Worm (Caenorhabditis elegans) whole organism, late embryonic: Measurements from ENCODE around the gene F13A2.9.

ENCODE experiments used
- C08G9.2 ChIP-seq: sonication (generic microtip); optimal IDR thresholded peaks from 2 replicates; lab custom pipeline; 2016; ENCODE audit warnings: mild to moderate bottlenecking, missing genetic modification characterization, moderate library complexity, missing compliant biosample characterization
- K02D7.2 ChIP-seq: sonication (generic microtip); optimal IDR thresholded peaks from 2 replicates; lab custom pipeline; 2017; ENCODE audit warnings: mild to moderate bottlenecking, missing genetic modification characterization, missing compliant biosample characterization
- T23F11.4 ChIP-seq: fragments of 200-800 bp; sonication (Bioruptor generic); optimal IDR thresholded peaks from 2 replicates; lab custom pipeline; 2018; ENCODE audit warnings: mild to moderate bottlenecking, missing genetic modification characterization, missing compliant biosample characterization
- Y22D7AL.16 ChIP-seq: sonication (generic microtip); optimal IDR thresholded peaks from 2 replicates; lab custom pipeline; 2016; ENCODE audit warnings: missing genetic modification characterization, missing compliant biosample characterization
- ceh-14 ChIP-seq: sonication (generic microtip); optimal IDR thresholded peaks from 2 replicates; lab custom pipeline; 2016; ENCODE audit warnings: missing genotype, missing genetic modification characterization, missing compliant biosample characterization
- ceh-19 ChIP-seq: fragments of 200-800 bp; sonication (Bioruptor generic); optimal IDR thresholded peaks from 2 replicates; lab custom pipeline; 2018; ENCODE audit warnings: mild to moderate bottlenecking, missing genetic modification characterization, missing compliant biosample characterization
- ceh-22 ChIP-seq: sonication (generic microtip); optimal IDR thresholded peaks from 2 replicates; lab custom pipeline; 2017; ENCODE audit warnings: missing biosample characterization, missing genetic modification characterization
- ceh-24 ChIP-seq: sonication (generic microtip); optimal IDR thresholded peaks from 2 replicates; lab custom pipeline; 2016; ENCODE audit warnings: mild to moderate bottlenecking, missing genetic modification characterization, missing compliant biosample characterization
- ceh-30 ChIP-seq: fragments of 150-350 bp; optimal IDR thresholded peaks from 2 replicates; lab custom pipeline; 2014; ENCODE audit warnings: missing biosample characterization, missing genetic modification characterization
- ceh-31 ChIP-seq: sonication (generic microtip); optimal IDR thresholded peaks from 2 replicates; lab custom pipeline; 2016; ENCODE audit warnings: missing genetic modification characterization, missing compliant biosample characterization
- che-1 ChIP-seq: sonication (generic microtip); optimal IDR thresholded peaks from 2 replicates; lab custom pipeline; 2016; ENCODE audit warnings: mild to moderate bottlenecking, missing genetic modification characterization, missing compliant biosample characterization
- dmd-4 ChIP-seq: sonication (generic microtip); optimal IDR thresholded peaks from 2 replicates; lab custom pipeline; 2016; ENCODE audit warnings: borderline replicate concordance, missing genetic modification characterization, missing compliant biosample characterization
- dve-1 ChIP-seq: sonication (generic microtip); optimal IDR thresholded peaks from 2 replicates; lab custom pipeline; 2017; ENCODE audit warnings: antibody characterized with exemption, mild to moderate bottlenecking, missing genetic modification characterization, missing compliant biosample characterization
- elt-4 ChIP-seq: sonication (generic microtip); optimal IDR thresholded peaks from 2 replicates; lab custom pipeline; 2016; ENCODE audit warnings: missing genetic modification characterization, missing compliant biosample characterization
- ets-4 ChIP-seq: sonication (generic microtip); optimal IDR thresholded peaks from 2 replicates; lab custom pipeline; 2016; ENCODE audit warnings: missing genetic modification characterization, missing compliant biosample characterization
- fkh-10 ChIP-seq: fragments of 150-350 bp; optimal IDR thresholded peaks from 2 replicates; lab custom pipeline; 2014; ENCODE audit warnings: missing biosample characterization, missing genetic modification reagents, missing genetic modification characterization
- hlh-13 ChIP-seq: fragments of 200-800 bp; sonication (Bioruptor generic); optimal IDR thresholded peaks from 2 replicates; lab custom pipeline; 2018; ENCODE audit warnings: mild to moderate bottlenecking, missing genetic modification characterization, missing compliant biosample characterization
- hlh-15 ChIP-seq: sonication (generic microtip); optimal IDR thresholded peaks from 2 replicates; lab custom pipeline; 2016; ENCODE audit warnings: missing genetic modification characterization, missing compliant biosample characterization
- hlh-30 ChIP-seq: sonication (generic microtip); optimal IDR thresholded peaks from 2 replicates; lab custom pipeline; 2017; ENCODE audit warnings: antibody characterized with exemption, missing genetic modification characterization, missing compliant biosample characterization; ENCODE audit not compliant: insufficient read depth
- hlh-8 ChIP-seq: sonication (generic microtip); optimal IDR thresholded peaks from 2 replicates; lab custom pipeline; 2016; ENCODE audit warnings: missing genotype, missing genetic modification characterization, missing compliant biosample characterization
- lim-6 ChIP-seq: sonication (generic microtip); optimal IDR thresholded peaks from 2 replicates; lab custom pipeline; 2016; ENCODE audit warnings: missing genetic modification characterization, missing compliant biosample characterization
- nfya-1 ChIP-seq: sonication (generic microtip); optimal IDR thresholded peaks from 2 replicates; lab custom pipeline; 2017; ENCODE audit warnings: missing genetic modification characterization, mild to moderate bottlenecking, missing compliant biosample characterization, antibody characterized with exemption, moderate library complexity
- nhr-232 ChIP-seq: sonication (generic microtip); optimal IDR thresholded peaks from 2 replicates; lab custom pipeline; 2016; ENCODE audit warnings: missing genetic modification characterization, missing compliant biosample characterization
- npax-4 ChIP-seq: sonication (generic microtip); optimal IDR thresholded peaks from 2 replicates; lab custom pipeline; 2016; ENCODE audit warnings: missing genetic modification characterization, missing compliant biosample characterization
- odd-2 ChIP-seq: sonication (generic microtip); optimal IDR thresholded peaks from 2 replicates; lab custom pipeline; 2017; ENCODE audit warnings: antibody characterized with exemption, mild to moderate bottlenecking, missing genetic modification characterization, missing compliant biosample characterization
- pag-3 ChIP-seq: sonication (generic microtip); optimal IDR thresholded peaks from 2 replicates; lab custom pipeline; 2016; ENCODE audit warnings: missing compliant biosample characterization, missing genetic modification characterization, borderline replicate concordance
- pat-9 ChIP-seq: fragments of 200-800 bp; sonication (Bioruptor generic); optimal IDR thresholded peaks from 2 replicates; lab custom pipeline; 2018; ENCODE audit warnings: mild to moderate bottlenecking, missing genetic modification characterization, moderate library complexity, missing compliant biosample characterization
- pax-1 ChIP-seq: fragments of 150-350 bp; optimal IDR thresholded peaks from 2 replicates; lab custom pipeline; 2014; ENCODE audit warnings: missing biosample characterization, missing genetic modification characterization
- pha-2 ChIP-seq: sonication (generic microtip); optimal IDR thresholded peaks from 2 replicates; lab custom pipeline; 2017; ENCODE audit warnings: mild to moderate bottlenecking, missing genetic modification characterization, missing compliant biosample characterization
- pha-4 ChIP-seq: fragments of 150-350 bp; optimal IDR thresholded peaks from 2 replicates; lab custom pipeline; 2018; ENCODE audit warnings: missing biosample characterization, missing genetic modification reagents, missing genetic modification characterization
- pros-1 ChIP-seq: fragments of 150-350 bp; optimal IDR thresholded peaks from 2 replicates; lab custom pipeline; 2014; ENCODE audit warnings: missing biosample characterization, missing genetic modification reagents, missing genetic modification characterization
- ref-2 ChIP-seq: sonication (generic microtip); optimal IDR thresholded peaks from 2 replicates; lab custom pipeline; 2016; ENCODE audit warnings: missing genetic modification characterization, missing compliant biosample characterization
- sox-2 ChIP-seq: fragments of 200-800 bp; sonication (Bioruptor generic); IDR thresholded peaks from 2 replicates; pipeline ENCODE4 v1.3.6; 2022; ENCODE audit warnings: missing genetic modification reagents, missing genetic modification characterization, missing compliant biosample characterization
- sox-4 ChIP-seq: sonication (generic microtip); optimal IDR thresholded peaks from 2 replicates; lab custom pipeline; 2017; ENCODE audit warnings: mild to moderate bottlenecking, missing genetic modification characterization, inconsistent platforms, missing compliant biosample characterization
- tbx-2 ChIP-seq: sonication (generic microtip); optimal IDR thresholded peaks from 2 replicates; lab custom pipeline; 2016; ENCODE audit warnings: missing genetic modification characterization, missing compliant biosample characterization
- ttx-3 ChIP-seq: sonication (generic microtip); optimal IDR thresholded peaks from 2 replicates; lab custom pipeline; 2016; ENCODE audit warnings: missing genetic modification reagents, missing genetic modification characterization, missing compliant biosample characterization
- unc-55 ChIP-seq: sonication (generic microtip); optimal IDR thresholded peaks from 2 replicates; lab custom pipeline; 2017; ENCODE audit warnings: missing biosample characterization, missing genetic modification reagents, missing genetic modification characterization
- unc-86 ChIP-seq: sonication (generic microtip); optimal IDR thresholded peaks from 2 replicates; lab custom pipeline; 2016; ENCODE audit warnings: missing genetic modification characterization, missing compliant biosample characterization
- ztf-16 ChIP-seq: sonication (generic microtip); optimal IDR thresholded peaks from 2 replicates; lab custom pipeline; 2017; ENCODE audit warnings: missing genetic modification characterization, missing compliant biosample characterization

The F13A2.9 gene

DNA sequence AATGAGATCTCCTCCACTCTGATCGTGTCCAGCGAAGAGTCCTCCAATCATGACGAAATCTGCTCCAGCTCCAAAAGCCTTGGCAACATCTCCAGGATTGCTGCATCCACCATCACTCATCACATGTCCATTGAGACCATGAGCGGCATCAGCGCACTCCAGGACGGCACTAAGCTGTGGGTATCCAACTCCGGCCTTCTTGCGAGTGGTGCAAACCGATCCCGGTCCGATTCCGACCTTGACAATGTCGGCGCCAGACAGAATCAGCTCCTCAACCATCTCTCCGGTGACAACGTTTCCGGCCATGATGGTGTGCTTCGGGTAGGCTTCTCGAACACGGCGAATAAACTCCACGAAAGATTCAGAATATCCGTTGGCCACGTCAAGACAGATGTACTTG lies 16.8 kb downstream of the F13A2.9 start:
- no peak for TF ChIP-seq hlh-30
- no peak for TF ChIP-seq lim-6 (tag; lab: Kevin White, UChicago)
- TF ChIP-seq pha-4: no peak
- no peak for TF ChIP-seq nfya-1
- TF ChIP-seq ceh-31 (tag; lab: Kevin White, UChicago): no peak
- TF ChIP-seq npax-4: no peak
- TF ChIP-seq che-1 (tag; lab: Kevin White, UChicago): no peak
- no peak for TF ChIP-seq sox-2
- no peak for TF ChIP-seq C08G9.2 (tag; lab: Kevin White, UChicago)

- no peak for TF ChIP-seq npax-4
- TF ChIP-seq ttx-3 (tag; lab: Kevin White, UChicago): no peak
- TF ChIP-seq tbx-2: no peak
- TF ChIP-seq ceh-14 (tag; lab: Kevin White, UChicago): no peak
- no peak for TF ChIP-seq sox-2
- TF ChIP-seq odd-2 (tag; lab: Kevin White, UChicago): no peak
- no peak for TF ChIP-seq pax-1
- no peak for TF ChIP-seq ref-2 (tag; lab: Kevin White, UChicago)
- TF ChIP-seq ceh-22 (tag; lab: Kevin White, UChicago): no peak
- TF ChIP-seq pros-1 (tag; lab: Kevin White, UChicago): no peak
- no peak for TF ChIP-seq elt-4 (tag; lab: Kevin White, UChicago)
- no peak for TF ChIP-seq hlh-13
- TF ChIP-seq ceh-30 (tag; lab: Kevin White, UChicago): no peak
- TF ChIP-seq hlh-15 (tag; lab: Kevin White, UChicago): no peak
- no peak for TF ChIP-seq pha-2 (tag; lab: Kevin White, UChicago)
- TF ChIP-seq pat-9 (tag; lab: Kevin White, UChicago): no peak
- TF ChIP-seq nhr-232 (tag; lab: Kevin White, UChicago): no peak
- no peak for TF ChIP-seq hlh-8 (tag; lab: Kevin White, UChicago)
Measured at ce11 chrV:4366440-4366839, 20.9 kb downstream of the F13A2.9 start, which contains the start of gene F32D1.11. F32D1.11 (minus strand) TSS chrV:4366540.

DNA sequence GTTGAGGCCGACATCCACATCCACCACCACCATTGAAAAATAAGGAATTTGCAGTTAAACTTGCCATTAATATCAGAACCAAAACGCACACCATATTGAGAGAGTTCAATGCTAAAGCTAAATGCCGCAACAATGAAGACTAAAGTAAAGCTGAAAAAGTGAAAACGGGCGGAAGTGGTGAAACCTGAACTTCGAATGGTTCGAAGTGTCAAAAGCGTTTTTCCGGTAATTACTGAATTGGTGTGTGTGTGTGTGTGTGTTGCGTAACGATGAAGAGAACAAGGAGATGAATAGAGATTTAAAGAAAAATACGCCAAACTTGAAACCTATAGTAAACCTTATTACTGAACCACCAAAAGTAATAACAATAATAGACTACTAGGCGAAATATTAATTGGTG lies 22.8 kb downstream of the F13A2.9 start, which contains the start of gene grl-13:
TSS of gene grl-13 (minus strand) at position 101 of the 400 bp plus-strand sequence.
- no peak for TF ChIP-seq ceh-19
- no peak for TF ChIP-seq ets-4 (tag; lab: Kevin White, UChicago)
- TF ChIP-seq dve-1 (tag; lab: Kevin White, UChicago): no peak
- TF ChIP-seq dmd-4 (tag; lab: Kevin White, UChicago): no peak
- TF ChIP-seq ceh-22 (tag; lab: Kevin White, UChicago): no peak
- TF ChIP-seq unc-86 (tag; lab: Kevin White, UChicago): no peak
- TF ChIP-seq sox-4 (tag; lab: Kevin White, UChicago): no peak
- TF ChIP-seq ceh-24 (tag; lab: Kevin White, UChicago): no peak
- TF ChIP-seq nfya-1: no peak
- no peak for TF ChIP-seq ref-2 (tag; lab: Kevin White, UChicago)
- no peak for TF ChIP-seq hlh-15 (tag; lab: Kevin White, UChicago)
- no peak for TF ChIP-seq K02D7.2
- TF ChIP-seq ztf-16 (tag; lab: Kevin White, UChicago): no peak
- no peak for TF ChIP-seq fkh-10 (GFP tag; lab: Kevin White, UChicago)
- no peak for TF ChIP-seq hlh-30
- TF ChIP-seq T23F11.4 (GFP tag; lab: Kevin White, UChicago): no peak
- no peak for TF ChIP-seq Y22D7AL.16 (tag; lab: Kevin White, UChicago)
- no peak for TF ChIP-seq hlh-8 (tag; lab: Kevin White, UChicago)
- TF ChIP-seq pag-3: no peak

DNA sequence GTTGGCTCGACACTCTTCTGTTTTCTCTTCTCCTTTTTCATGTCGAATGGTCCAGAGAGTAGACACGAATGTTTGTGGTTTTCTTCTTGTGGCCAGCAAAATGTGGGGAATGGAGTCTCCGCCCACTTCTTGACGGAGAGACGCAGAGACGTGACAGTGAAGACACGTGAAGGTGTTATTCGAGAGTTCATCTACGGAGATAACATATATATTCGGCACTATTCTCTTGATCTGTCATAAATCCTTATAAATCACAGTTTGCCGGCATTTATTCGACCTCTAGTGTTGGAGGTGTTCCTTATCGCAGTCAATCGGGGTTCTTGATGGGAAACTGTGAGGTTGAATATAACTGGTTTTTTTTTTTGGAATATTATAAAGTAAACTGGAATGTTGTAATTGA lies 25.8 kb downstream of the F13A2.9 start, which contains the start of gene F32D1.3:
TSS of gene F32D1.3 (minus strand) at position 65 of the 400 bp plus-strand sequence.
- TF ChIP-seq unc-55 (GFP tag; lab: Kevin White, UChicago) (peak; percentile 4), ceh-14 (tag; lab: Kevin White, UChicago) (no peak)
